Worm (Caenorhabditis elegans): Measurements from ENCODE around the gene fbxb-47.

DNA sequence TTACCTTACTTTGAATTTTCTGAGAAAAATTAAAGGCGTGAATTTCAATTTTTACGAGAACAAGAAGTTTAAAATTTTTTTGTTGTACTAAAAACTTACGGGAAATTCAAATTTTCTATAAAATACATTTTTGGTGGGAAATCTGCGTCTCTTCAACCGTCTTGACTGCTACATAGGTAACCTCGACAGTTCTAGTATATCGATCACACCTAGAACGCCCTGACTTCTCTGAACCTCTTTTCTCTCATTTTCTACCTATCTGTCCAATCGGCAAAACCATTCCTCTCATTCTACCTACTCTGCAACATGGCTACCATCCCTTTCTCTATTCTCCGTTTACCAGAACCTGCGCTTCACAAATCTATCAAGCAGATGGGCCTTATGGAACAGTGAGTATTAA, 19.5 kb downstream of the fbxb-47 start, which contains the start of gene fbxb-25:
- TF ChIP-seq lsy-27 (tag; optimal IDR thresholded peaks at IDR 0.05; ENCODE audit: borderline replicate concordance, insufficient read depth) (no peak), F10E7.11 (tag; optimal IDR thresholded peaks at IDR 0.05) (no peak), C06A6.2 (GFP tag; conservative IDR thresholded peaks at IDR 0.05) (no peak)
